Worm (Caenorhabditis elegans): ENCODE measurements around the gene Y39G8C.2.
A peak's percentile ranks its signal among the peaks of the same experiment; 100 is the strongest.

DNA sequence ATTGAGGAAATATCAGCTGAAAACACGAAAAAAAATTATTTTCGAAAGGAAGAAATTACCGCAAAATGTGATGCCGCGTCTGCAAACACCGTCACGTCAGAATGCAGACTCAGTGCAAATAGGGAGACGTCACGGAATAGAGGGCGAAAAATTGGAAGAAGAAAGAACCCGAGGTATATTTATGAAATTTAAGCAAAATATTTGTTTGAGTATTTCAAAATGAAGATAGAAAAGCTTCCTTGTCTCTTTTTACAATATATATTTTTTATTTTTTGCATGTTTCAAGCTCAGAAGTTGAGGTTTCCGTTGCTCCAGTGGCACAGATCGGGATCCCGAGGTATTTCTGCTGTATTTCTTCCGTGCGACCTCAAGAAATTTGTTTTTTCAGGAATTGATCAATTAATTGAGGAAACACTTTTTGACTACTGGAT is 46.4 kb upstream of the Y39G8C.2 start, which contains the start of gene W03H9.2:
- no peak for TF ChIP-seq sem-2 (GFP tag; optimal IDR thresholded peaks at IDR 0.05)
- no peak for TF ChIP-seq ztf-11 (tag; optimal IDR thresholded peaks at IDR 0.05)
- TF ChIP-seq sptf-1 (tag; optimal IDR thresholded peaks at IDR 0.05): peak; percentile 81
- no peak for TF ChIP-seq elt-1 (tag; optimal IDR thresholded peaks at IDR 0.05; ENCODE audit: borderline replicate concordance, insufficient read depth)
- no peak for TF ChIP-seq unc-62 (GFP tag; optimal IDR thresholded peaks at IDR 0.05)
- TF ChIP-seq unc-39 (tag; optimal IDR thresholded peaks at IDR 0.05): no peak
